Worm (Caenorhabditis elegans) whole organism, L3 larva: Measurements from ENCODE around the gene C08E8.2.

Experiments
- R02D3.7 ChIP-seq: fragments of 150-350 bp; optimal IDR thresholded peaks from 2 replicates; lab custom pipeline; 2014; ENCODE audit warnings: missing biosample characterization, missing genetic modification characterization
- ZK546.5 ChIP-seq: sonication (generic microtip); optimal IDR thresholded peaks from 2 replicates; lab custom pipeline; 2017; ENCODE audit warnings: missing biosample characterization, missing genetic modification characterization
- aly-2 ChIP-seq: fragments of 150-350 bp; optimal IDR thresholded peaks from 2 replicates; lab custom pipeline; 2014; ENCODE audit warnings: missing biosample characterization, missing genetic modification characterization
- ama-1 ChIP-seq: fragments of 150-350 bp; optimal IDR thresholded peaks from 2 replicates; lab custom pipeline; 2018
- ceh-16 ChIP-seq: sonication (generic microtip); optimal IDR thresholded peaks from 2 replicates; lab custom pipeline; 2017; ENCODE audit warnings: missing biosample characterization, missing genetic modification characterization
- ceh-28 ChIP-seq: fragments of 150-350 bp; optimal IDR thresholded peaks from 2 replicates; lab custom pipeline; 2014; ENCODE audit warnings: missing biosample characterization, missing genetic modification reagents, missing genetic modification characterization
- ceh-82 ChIP-seq: fragments of 150-350 bp; optimal IDR thresholded peaks from 2 replicates; lab custom pipeline; 2014; ENCODE audit warnings: missing biosample characterization, missing genetic modification characterization
- ceh-9 ChIP-seq: sonication (generic microtip); optimal IDR thresholded peaks from 2 replicates; lab custom pipeline; 2018; ENCODE audit warnings: missing biosample characterization, missing genetic modification characterization
- daf-12 ChIP-seq: fragments of 150-350 bp; optimal IDR thresholded peaks from 2 replicates; lab custom pipeline; 2014; ENCODE audit warnings: missing biosample characterization, missing genetic modification reagents, missing genetic modification characterization
- egl-27 ChIP-seq: sonication (generic microtip); optimal IDR thresholded peaks from 4 replicates; lab custom pipeline; 2017; ENCODE audit warnings: missing biosample characterization, missing genetic modification reagents, missing genetic modification characterization
- egl-5 ChIP-seq: fragments of 150-350 bp; optimal IDR thresholded peaks from 2 replicates; lab custom pipeline; 2017; ENCODE audit warnings: missing biosample characterization, missing genetic modification reagents, missing genetic modification characterization, inconsistent platforms
- elt-1 ChIP-seq: fragments of 150-350 bp; optimal IDR thresholded peaks from 2 replicates; lab custom pipeline; 2014; ENCODE audit warnings: missing biosample characterization, missing genetic modification characterization
- elt-2 ChIP-seq: sonication (generic microtip); optimal IDR thresholded peaks from 2 replicates; lab custom pipeline; 2016; ENCODE audit warnings: missing genetic modification reagents, mild to moderate bottlenecking, missing genetic modification characterization, missing compliant biosample characterization
- elt-3 ChIP-seq, 3 experiments: fragments of 150-350 bp in 1 of 3; sonication (generic microtip) in 2 of 3; optimal IDR thresholded peaks; 2 replicates in 2 of 3; 4 replicates in 1 of 3; lab custom pipeline; 2014 to 2017; ENCODE audit warnings: missing biosample characterization in 3 of 3, missing genetic modification characterization in 3 of 3
- eor-1 ChIP-seq, 2 experiments: fragments of 150-350 bp; optimal IDR thresholded peaks; 2 replicates each; lab custom pipeline; 2014 to 2018; ENCODE audit warnings: missing biosample characterization in 2 of 2, missing genetic modification characterization in 2 of 2
- fkh-2 ChIP-seq: fragments of 150-350 bp; optimal IDR thresholded peaks from 2 replicates; lab custom pipeline; 2014; ENCODE audit warnings: missing biosample characterization, missing genetic modification reagents, missing genetic modification characterization
- fos-1 ChIP-seq: fragments of 150-350 bp; optimal IDR thresholded peaks from 2 replicates; lab custom pipeline; 2014; ENCODE audit warnings: missing biosample characterization, missing genetic modification characterization
- hmg-11 ChIP-seq: sonication (generic microtip); optimal IDR thresholded peaks from 2 replicates; lab custom pipeline; 2016; ENCODE audit warnings: missing genetic modification characterization, missing compliant biosample characterization
- jun-1 ChIP-seq: fragments of 150-350 bp; optimal IDR thresholded peaks from 2 replicates; lab custom pipeline; 2014; ENCODE audit warnings: missing biosample characterization, missing genetic modification reagents, missing genetic modification characterization
- lin-15B ChIP-seq: fragments of 150-350 bp; optimal IDR thresholded peaks from 2 replicates; lab custom pipeline; 2014; ENCODE audit warnings: missing biosample characterization, missing genetic modification characterization
- lsy-12 ChIP-seq: sonication (generic microtip); optimal IDR thresholded peaks from 2 replicates; lab custom pipeline; 2016; ENCODE audit warnings: mild to moderate bottlenecking, missing genetic modification characterization, missing compliant biosample characterization
- mml-1 ChIP-seq: fragments of 150-350 bp; sonication (generic microtip); optimal IDR thresholded peaks from 3 replicates; lab custom pipeline; 2014; ENCODE audit warnings: missing biosample characterization, missing genetic modification characterization
- nfya-1 ChIP-seq: sonication (generic microtip); optimal IDR thresholded peaks from 2 replicates; lab custom pipeline; 2017; ENCODE audit warnings: missing genetic modification characterization, mild to moderate bottlenecking, missing compliant biosample characterization, antibody characterized with exemption, moderate library complexity; ENCODE audit not compliant: insufficient read depth
- nhr-11 ChIP-seq: fragments of 150-350 bp; optimal IDR thresholded peaks from 2 replicates; lab custom pipeline; 2014; ENCODE audit warnings: missing biosample characterization, missing genetic modification characterization
- nhr-23 ChIP-seq: fragments of 150-350 bp; optimal IDR thresholded peaks from 2 replicates; lab custom pipeline; 2014; ENCODE audit warnings: missing biosample characterization, missing genetic modification reagents, missing genetic modification characterization
- nhr-237 ChIP-seq: fragments of 150-350 bp; optimal IDR thresholded peaks from 2 replicates; lab custom pipeline; 2014; ENCODE audit warnings: missing biosample characterization, missing genetic modification characterization
- nhr-25 ChIP-seq: sonication (generic microtip); optimal IDR thresholded peaks from 2 replicates; lab custom pipeline; 2017; ENCODE audit warnings: missing biosample characterization, missing genetic modification characterization
- nhr-28 ChIP-seq: fragments of 150-350 bp; optimal IDR thresholded peaks from 2 replicates; lab custom pipeline; 2014; ENCODE audit warnings: missing biosample characterization, missing genetic modification characterization
- nhr-43 ChIP-seq: sonication (generic microtip); optimal IDR thresholded peaks from 2 replicates; lab custom pipeline; 2016; ENCODE audit warnings: mild to moderate bottlenecking, missing genetic modification characterization, missing compliant biosample characterization; ENCODE audit not compliant: poor library complexity, severe bottlenecking
- nhr-77 ChIP-seq: fragments of 150-350 bp; optimal IDR thresholded peaks from 2 replicates; lab custom pipeline; 2014; ENCODE audit warnings: missing biosample characterization, missing genetic modification characterization
- pha-4 ChIP-seq: fragments of 150-350 bp; optimal IDR thresholded peaks from 2 replicates; lab custom pipeline; 2014; ENCODE audit warnings: missing biosample characterization, missing genetic modification reagents, missing genetic modification characterization
- pqm-1 ChIP-seq: fragments of 150-350 bp; optimal IDR thresholded peaks from 2 replicates; lab custom pipeline; 2017; ENCODE audit warnings: missing biosample characterization, missing genetic modification characterization, inconsistent platforms
- sea-2 ChIP-seq: fragments of 150-350 bp; sonication (generic microtip); optimal IDR thresholded peaks from 4 replicates; lab custom pipeline; 2014; ENCODE audit warnings: missing biosample characterization, missing genetic modification reagents, missing genetic modification characterization
- skn-1 ChIP-seq: fragments of 150-350 bp; optimal IDR thresholded peaks from 2 replicates; lab custom pipeline; 2014; ENCODE audit warnings: missing biosample characterization, missing genetic modification characterization
- snpc-4 ChIP-seq: fragments of 150-350 bp; optimal IDR thresholded peaks from 2 replicates; lab custom pipeline; 2014; ENCODE audit warnings: missing biosample characterization, missing genetic modification characterization
- tbx-2 ChIP-seq: sonication (generic microtip); optimal IDR thresholded peaks from 2 replicates; lab custom pipeline; 2016; ENCODE audit warnings: mild to moderate bottlenecking, missing genetic modification characterization, missing compliant biosample characterization
- unc-39 ChIP-seq: sonication (generic microtip); optimal IDR thresholded peaks from 4 replicates; lab custom pipeline; 2017; ENCODE audit warnings: missing biosample characterization, missing genetic modification characterization
- unc-62 ChIP-seq: fragments of 150-350 bp; sonication (generic microtip); optimal IDR thresholded peaks from 4 replicates; lab custom pipeline; 2014; ENCODE audit warnings: missing biosample characterization, missing genetic modification reagents, missing genetic modification characterization
- zag-1 ChIP-seq: fragments of 150-350 bp; optimal IDR thresholded peaks from 2 replicates; lab custom pipeline; 2014; ENCODE audit warnings: missing biosample characterization, missing genetic modification characterization
- ztf-4 ChIP-seq: fragments of 150-350 bp; optimal IDR thresholded peaks from 2 replicates; lab custom pipeline; 2014; ENCODE audit warnings: missing biosample characterization, missing genetic modification characterization

C08E8.2 gene

ce11 chrV:18371579-18371978 is 15.9 kb upstream of the C08E8.2 start, which contains the start of gene C08E8.4:
C08E8.4 (plus strand) TSS chrV:18371846.
- no peak for TF ChIP-seq ama-1 (lab: Kevin White, UChicago)
- no peak for TF ChIP-seq skn-1 (tag; lab: Kevin White, UChicago)
- peak; percentile 75 for TF ChIP-seq pha-4 (tag; lab: Kevin White, UChicago)
- TF ChIP-seq nhr-237 (tag; lab: Kevin White, UChicago), result no peak
- no peak for TF ChIP-seq egl-27
- TF ChIP-seq mml-1 (tag; lab: Kevin White, UChicago), result no peak
- no peak for TF ChIP-seq daf-12 (tag; lab: Kevin White, UChicago)
- no peak for TF ChIP-seq nhr-11
- TF ChIP-seq nhr-77 (tag; lab: Kevin White, UChicago), result no peak
- no peak for TF ChIP-seq aly-2 (tag; lab: Kevin White, UChicago)
- peak; percentile 80 for TF ChIP-seq pqm-1
- TF ChIP-seq R02D3.7 (tag; lab: Kevin White, UChicago), result no peak
- TF ChIP-seq elt-3 (tag; optimal IDR thresholded peaks at IDR 0.05; lab: Kevin White, UChicago), result no peak
- peak; percentile 67 for TF ChIP-seq elt-2 (tag; lab: Kevin White, UChicago)
- peak; percentile 28 for TF ChIP-seq jun-1 (tag; lab: Kevin White, UChicago)
- TF ChIP-seq ceh-28, result no peak
- no peak for TF ChIP-seq elt-1 (tag; lab: Kevin White, UChicago)
- no peak for TF ChIP-seq unc-62 (GFP tag; lab: Kevin White, UChicago)
- TF ChIP-seq snpc-4 (tag; lab: Kevin White, UChicago), result no peak
- TF ChIP-seq zag-1, result no peak

ce11 chrV:18371028-18371427 is 15.4 kb upstream of the C08E8.2 start:
- TF ChIP-seq lin-15B (tag; lab: Kevin White, UChicago) (no peak), eor-1 (tag; optimal IDR thresholded peaks at IDR 0.05; lab: Kevin White, UChicago) (no peak), ztf-4 (tag; lab: Kevin White, UChicago) (no peak), nfya-1 (tag; lab: Kevin White, UChicago) (no peak), nhr-237 (tag; lab: Kevin White, UChicago) (no peak), nhr-11 (no peak), elt-2 (tag; lab: Kevin White, UChicago) (no peak), ceh-16 (tag; lab: Kevin White, UChicago) (no peak), pqm-1 (no peak), lsy-12 (tag; lab: Kevin White, UChicago) (no peak), jun-1 (tag; lab: Kevin White, UChicago) (no peak), aly-2 (tag; lab: Kevin White, UChicago) (no peak), R02D3.7 (tag; lab: Kevin White, UChicago) (no peak)

- TF ChIP-seq eor-1 (tag; optimal IDR thresholded peaks at IDR 0.05; lab: Kevin White, UChicago), result no peak
- TF ChIP-seq ceh-82, result no peak
- no peak for TF ChIP-seq R02D3.7 (tag; lab: Kevin White, UChicago)
- TF ChIP-seq daf-12 (tag; lab: Kevin White, UChicago), result no peak
- TF ChIP-seq nhr-43 (tag; lab: Kevin White, UChicago), result no peak
- no peak for TF ChIP-seq pqm-1
- no peak for TF ChIP-seq ceh-9 (tag; lab: Kevin White, UChicago)
- TF ChIP-seq elt-1 (tag; lab: Kevin White, UChicago), result no peak
- TF ChIP-seq ceh-16 (tag; lab: Kevin White, UChicago), result no peak
- TF ChIP-seq nhr-11, result no peak
- no peak for TF ChIP-seq ceh-28
- no peak for TF ChIP-seq nhr-23 (tag; lab: Kevin White, UChicago)
- TF ChIP-seq ztf-4 (tag; lab: Kevin White, UChicago), result no peak
- no peak for TF ChIP-seq nhr-25 (tag; lab: Kevin White, UChicago)
- TF ChIP-seq elt-3 (tag; optimal IDR thresholded peaks at IDR 0.05; lab: Kevin White, UChicago), result no peak
- TF ChIP-seq nhr-28 (tag; lab: Kevin White, UChicago), result no peak
- no peak for TF ChIP-seq snpc-4 (tag; lab: Kevin White, UChicago)
- TF ChIP-seq sea-2 (GFP tag; lab: Kevin White, UChicago), result no peak
- TF ChIP-seq ZK546.5 (tag; lab: Kevin White, UChicago), result no peak
- TF ChIP-seq ama-1 (lab: Kevin White, UChicago), result no peak
Measured at ce11 chrV:18368322-18368721, 12.7 kb upstream of the C08E8.2 start, which contains the start of gene C08E8.6. C08E8.6 (minus strand) TSS chrV:18368422.

- TF ChIP-seq mml-1 (tag; lab: Kevin White, UChicago) (no peak), unc-39 (no peak), hmg-11 (tag; lab: Kevin White, UChicago) (no peak), nfya-1 (tag; lab: Kevin White, UChicago) (no peak), ceh-28 (no peak), fkh-2 (tag; lab: Kevin White, UChicago) (no peak), elt-1 (tag; lab: Kevin White, UChicago) (no peak), egl-27 (no peak), egl-5 (tag; lab: Kevin White, UChicago) (no peak), tbx-2 (tag; lab: Kevin White, UChicago) (no peak), nhr-77 (tag; lab: Kevin White, UChicago) (no peak), fos-1 (no peak), ceh-16 (tag; lab: Kevin White, UChicago) (no peak), daf-12 (tag; lab: Kevin White, UChicago) (no peak)
Measured at ce11 chrV:18364558-18364957, 8.9 kb upstream of the C08E8.2 start, which contains the start of gene C08E8.9. C08E8.9 (plus strand) TSS chrV:18364858.
